Worm (Caenorhabditis elegans) whole organism, late embryonic: ENCODE measurements around the gene K08H2.4.

ENCODE experiments used
- C08G9.2 ChIP-seq: sonication (generic microtip); optimal IDR thresholded peaks from 2 replicates; lab custom pipeline; 2016; ENCODE audit warnings: mild to moderate bottlenecking, missing genetic modification characterization, moderate library complexity, missing compliant biosample characterization
- K09A11.1 ChIP-seq: sonication (generic microtip); optimal IDR thresholded peaks from 2 replicates; lab custom pipeline; 2017; ENCODE audit warnings: antibody characterized with exemption, mild to moderate bottlenecking, missing genetic modification characterization, missing compliant biosample characterization; ENCODE audit not compliant: insufficient read depth
- T23F11.4 ChIP-seq: fragments of 200-800 bp; sonication (Bioruptor generic); optimal IDR thresholded peaks from 2 replicates; lab custom pipeline; 2018; ENCODE audit warnings: mild to moderate bottlenecking, missing genetic modification characterization, missing compliant biosample characterization
- ama-1 ChIP-seq: fragments of 150-350 bp; optimal IDR thresholded peaks from 2 replicates; lab custom pipeline; 2014
- ceh-18 ChIP-seq: sonication (generic microtip); optimal IDR thresholded peaks from 2 replicates; lab custom pipeline; 2016; ENCODE audit warnings: missing genetic modification characterization, missing compliant biosample characterization
- ceh-19 ChIP-seq: fragments of 200-800 bp; sonication (Bioruptor generic); optimal IDR thresholded peaks from 2 replicates; lab custom pipeline; 2018; ENCODE audit warnings: mild to moderate bottlenecking, missing genetic modification characterization, missing compliant biosample characterization
- ceh-2 ChIP-seq: sonication (generic microtip); optimal IDR thresholded peaks from 2 replicates; lab custom pipeline; 2016; ENCODE audit warnings: missing genotype, missing genetic modification characterization, missing compliant biosample characterization
- ceh-22 ChIP-seq: sonication (generic microtip); optimal IDR thresholded peaks from 2 replicates; lab custom pipeline; 2017; ENCODE audit warnings: missing biosample characterization, missing genetic modification characterization
- ceh-24 ChIP-seq: sonication (generic microtip); optimal IDR thresholded peaks from 2 replicates; lab custom pipeline; 2016; ENCODE audit warnings: mild to moderate bottlenecking, missing genetic modification characterization, missing compliant biosample characterization
- ceh-31 ChIP-seq: sonication (generic microtip); optimal IDR thresholded peaks from 2 replicates; lab custom pipeline; 2016; ENCODE audit warnings: missing genetic modification characterization, missing compliant biosample characterization
- ceh-48 ChIP-seq: sonication (generic microtip); optimal IDR thresholded peaks from 2 replicates; lab custom pipeline; 2016; ENCODE audit warnings: missing genetic modification characterization, inconsistent platforms, missing compliant biosample characterization
- ceh-9 ChIP-seq: sonication (generic microtip); optimal IDR thresholded peaks from 2 replicates; lab custom pipeline; 2016; ENCODE audit warnings: mild to moderate bottlenecking, missing genetic modification characterization, inconsistent platforms, missing compliant biosample characterization
- dmd-4 ChIP-seq: sonication (generic microtip); optimal IDR thresholded peaks from 2 replicates; lab custom pipeline; 2016; ENCODE audit warnings: borderline replicate concordance, missing genetic modification characterization, missing compliant biosample characterization
- elt-2 ChIP-seq: sonication (generic microtip); optimal IDR thresholded peaks from 2 replicates; lab custom pipeline; 2016; ENCODE audit warnings: missing genetic modification reagents, missing genetic modification characterization, missing compliant biosample characterization
- fkh-6 ChIP-seq: sonication (generic microtip); optimal IDR thresholded peaks from 2 replicates; lab custom pipeline; 2016; ENCODE audit warnings: missing genetic modification characterization, missing compliant biosample characterization
- hlh-13 ChIP-seq: fragments of 200-800 bp; sonication (Bioruptor generic); optimal IDR thresholded peaks from 2 replicates; lab custom pipeline; 2018; ENCODE audit warnings: mild to moderate bottlenecking, missing genetic modification characterization, missing compliant biosample characterization
- hlh-30 ChIP-seq: sonication (generic microtip); optimal IDR thresholded peaks from 2 replicates; lab custom pipeline; 2017; ENCODE audit warnings: antibody characterized with exemption, missing genetic modification characterization, missing compliant biosample characterization; ENCODE audit not compliant: insufficient read depth
- nfya-1 ChIP-seq: sonication (generic microtip); optimal IDR thresholded peaks from 2 replicates; lab custom pipeline; 2017; ENCODE audit warnings: missing genetic modification characterization, mild to moderate bottlenecking, missing compliant biosample characterization, antibody characterized with exemption, moderate library complexity
- pat-9 ChIP-seq: fragments of 200-800 bp; sonication (Bioruptor generic); optimal IDR thresholded peaks from 2 replicates; lab custom pipeline; 2018; ENCODE audit warnings: mild to moderate bottlenecking, missing genetic modification characterization, moderate library complexity, missing compliant biosample characterization
- pax-1 ChIP-seq: fragments of 150-350 bp; optimal IDR thresholded peaks from 2 replicates; lab custom pipeline; 2014; ENCODE audit warnings: missing biosample characterization, missing genetic modification characterization
- pros-1 ChIP-seq: fragments of 150-350 bp; optimal IDR thresholded peaks from 2 replicates; lab custom pipeline; 2014; ENCODE audit warnings: missing biosample characterization, missing genetic modification reagents, missing genetic modification characterization
- rnt-1 ChIP-seq: sonication (generic microtip); optimal IDR thresholded peaks from 2 replicates; lab custom pipeline; 2016; ENCODE audit warnings: missing genetic modification characterization, missing compliant biosample characterization
- sox-2 ChIP-seq: fragments of 200-800 bp; sonication (Bioruptor generic); IDR thresholded peaks from 2 replicates; pipeline ENCODE4 v1.3.6; 2022; ENCODE audit warnings: missing genetic modification reagents, missing genetic modification characterization, missing compliant biosample characterization
- sox-4 ChIP-seq: sonication (generic microtip); optimal IDR thresholded peaks from 2 replicates; lab custom pipeline; 2017; ENCODE audit warnings: mild to moderate bottlenecking, missing genetic modification characterization, inconsistent platforms, missing compliant biosample characterization
- tbx-2 ChIP-seq: sonication (generic microtip); optimal IDR thresholded peaks from 2 replicates; lab custom pipeline; 2016; ENCODE audit warnings: missing genetic modification characterization, missing compliant biosample characterization
- ttx-3 ChIP-seq: sonication (generic microtip); optimal IDR thresholded peaks from 2 replicates; lab custom pipeline; 2016; ENCODE audit warnings: missing genetic modification reagents, missing genetic modification characterization, missing compliant biosample characterization
- unc-3 ChIP-seq, 2 experiments: fragments of 200-800 bp in 1 of 2; sonication (Bioruptor generic) in 1 of 2; sonication (generic microtip) in 1 of 2; conservative IDR thresholded peaks in 1 of 2; optimal IDR thresholded peaks in 1 of 2; 2 replicates each; pipeline versions ENCODE4 v1.3.6 to Lab custom; 2016 to 2022; ENCODE audit warnings: missing compliant biosample characterization in 2 of 2, missing genetic modification characterization in 2 of 2, missing genetic modification reagents in 1 of 2
- unc-55 ChIP-seq: sonication (generic microtip); optimal IDR thresholded peaks from 2 replicates; lab custom pipeline; 2017; ENCODE audit warnings: missing biosample characterization, missing genetic modification reagents, missing genetic modification characterization

Gene K08H2.4

ce11 chrX:13224608-13225007, 13.7 kb upstream of the K08H2.4 start, which contains the start of gene skr-19:
Gene skr-19 (minus strand): TSS chrX:13224708.
- no peak for TF ChIP-seq sox-4 (tag; lab: Kevin White, UChicago)
- no peak for TF ChIP-seq pros-1 (tag; lab: Kevin White, UChicago)
- no peak for TF ChIP-seq C08G9.2 (tag; lab: Kevin White, UChicago)
- no peak for TF ChIP-seq unc-55 (GFP tag; lab: Kevin White, UChicago)
- no peak for TF ChIP-seq hlh-30 (tag; lab: Kevin White, UChicago)
- no peak for TF ChIP-seq ceh-9 (tag; lab: Kevin White, UChicago)
- no peak for TF ChIP-seq ttx-3 (tag; lab: Kevin White, UChicago)
- no peak for TF ChIP-seq fkh-6 (tag; lab: Kevin White, UChicago)

DNA sequence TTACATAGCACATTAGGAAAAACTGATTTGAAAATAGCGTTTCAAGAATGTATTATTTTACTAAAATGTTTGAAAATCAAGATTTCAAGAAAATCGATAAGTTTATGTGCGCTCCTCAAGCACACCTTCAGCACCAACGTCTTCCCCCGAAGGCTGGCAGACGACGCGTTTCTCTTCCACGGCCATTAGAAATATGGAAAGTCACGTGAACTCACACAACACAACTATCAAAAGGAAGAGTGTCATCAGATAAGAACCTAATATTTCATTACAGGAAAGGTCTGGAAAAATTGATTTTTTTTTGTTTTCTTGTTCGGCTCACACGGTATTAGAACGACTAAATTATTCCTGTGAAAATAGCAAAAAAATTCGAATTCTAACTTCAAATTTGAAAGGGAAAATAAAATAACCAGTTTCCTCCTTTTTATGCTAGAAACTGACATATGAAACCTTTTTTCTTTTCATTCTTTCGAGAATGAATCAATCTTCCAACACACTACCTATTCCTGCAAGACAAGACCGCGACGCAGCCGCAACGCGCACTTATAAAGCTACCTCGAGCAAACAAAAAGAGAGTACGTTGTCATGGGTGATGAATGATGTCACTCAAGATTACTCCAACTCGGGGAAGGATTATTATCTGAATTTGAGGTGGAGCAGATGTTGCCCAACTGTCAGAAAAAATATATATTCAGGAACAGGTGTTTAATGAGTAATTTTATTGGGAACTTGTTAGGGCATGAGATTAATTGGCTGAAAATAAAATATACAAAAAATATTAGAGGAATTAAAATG, 13.0 kb upstream of the K08H2.4 start:
- TF ChIP-seq elt-2 (peak; percentile 32), ceh-48 (tag; lab: Kevin White, UChicago) (peak; percentile 52), ceh-22 (peak; percentile 11), sox-2 (GFP tag; lab: Robert Waterston, UW) (no peak), ceh-19 (GFP tag; lab: Kevin White, UChicago) (peak; percentile 23), hlh-30 (tag; lab: Kevin White, UChicago) (peak; percentile 80), ceh-31 (peak; percentile 7), ceh-2 (peak; percentile 36), hlh-13 (GFP tag; lab: Kevin White, UChicago) (no peak)

DNA sequence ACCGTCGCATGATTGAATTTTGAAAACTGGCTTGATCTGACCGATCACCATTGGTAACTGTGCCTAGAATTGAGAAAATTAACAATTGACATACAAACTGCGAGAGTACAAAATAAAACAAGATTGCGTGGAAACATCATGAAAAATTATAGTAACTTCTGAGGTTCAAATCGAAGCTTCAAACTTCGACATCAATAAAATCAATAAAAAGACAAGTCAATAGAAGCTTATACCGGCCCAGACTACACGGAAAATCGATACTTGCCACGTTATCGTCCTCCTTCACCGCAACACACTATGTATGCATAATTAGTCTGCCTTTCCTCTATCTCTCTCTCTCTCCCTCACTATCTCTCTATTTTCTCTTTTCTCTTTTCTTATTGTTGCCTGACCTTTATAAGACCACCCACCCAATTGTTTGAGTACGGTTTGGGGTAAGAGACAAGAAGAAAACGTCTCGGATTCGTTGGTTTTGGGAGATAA, 11.6 kb upstream of the K08H2.4 start, which contains the start of gene skr-21:
Gene skr-21, minus strand, starts transcription at position 51 of the 483 bp plus-strand sequence.
- TF ChIP-seq pax-1 (tag; lab: Kevin White, UChicago) (no peak), ceh-31 (peak; percentile 9), sox-2 (GFP tag; lab: Robert Waterston, UW) (peak; percentile 45), elt-2 (peak; percentile 35), tbx-2 (tag; lab: Kevin White, UChicago) (peak; percentile 40), ceh-48 (tag; lab: Kevin White, UChicago) (peak; percentile 73), nfya-1 (tag; lab: Kevin White, UChicago) (peak; percentile 45), ceh-2 (no peak)

- TF ChIP-seq pat-9 (tag; lab: Kevin White, UChicago) = no peak
- TF ChIP-seq elt-2 = no peak
- TF ChIP-seq ceh-31 = no peak
Measured at ce11 chrX:13227778-13228177, 10.5 kb upstream of the K08H2.4 start.

- TF ChIP-seq T23F11.4 (GFP tag; lab: Kevin White, UChicago) = no peak
- no peak for TF ChIP-seq pros-1 (tag; lab: Kevin White, UChicago)
- no peak for TF ChIP-seq ceh-18
- TF ChIP-seq ama-1 (lab: Kevin White, UChicago) = no peak
- TF ChIP-seq dmd-4 (tag; lab: Kevin White, UChicago) = no peak
- TF ChIP-seq sox-2 (GFP tag; lab: Robert Waterston, UW) = no peak
- TF ChIP-seq nfya-1 (tag; lab: Kevin White, UChicago) = no peak
- no peak for TF ChIP-seq rnt-1 (tag; lab: Kevin White, UChicago)
- no peak for TF ChIP-seq ceh-24 (tag; lab: Kevin White, UChicago)
- no peak for TF ChIP-seq K09A11.1
- no peak for TF ChIP-seq unc-3 (GFP tag; conservative IDR thresholded peaks at IDR 0.05; lab: Robert Waterston, UW)
- no peak for TF ChIP-seq unc-3 (tag; optimal IDR thresholded peaks at IDR 0.05; lab: Kevin White, UChicago)
Measured at ce11 chrX:13232259-13232658, 6.0 kb upstream of the K08H2.4 start, which contains the start of gene bgnt-1.5. Gene bgnt-1.5 (minus strand): TSS chrX:13232359.
